Worm (Caenorhabditis elegans) whole organism, young adult: Measurements from ENCODE around the gene dhs-30.

Experiments used
- B0019.2 ChIP-seq: fragments of 200-800 bp; sonication (Bioruptor generic); conservative IDR thresholded peaks from 2 replicates; pipeline ENCODE4 v1.3.6; 2022; ENCODE audit warnings: missing genetic modification reagents, missing genetic modification characterization, missing compliant biosample characterization
- B0336.3 ChIP-seq: fragments of 200-800 bp; sonication (Bioruptor generic); IDR thresholded peaks from 2 replicates; pipeline ENCODE4 v1.3.6; 2022; ENCODE audit warnings: missing genetic modification characterization, missing compliant biosample characterization
- C06A6.2 ChIP-seq: fragments of 200-800 bp; sonication (Bioruptor generic); conservative IDR thresholded peaks from 2 replicates; pipeline ENCODE4 v1.3.6; 2022; ENCODE audit warnings: missing genetic modification characterization, missing compliant biosample characterization
- D2030.7 ChIP-seq: fragments of 200-800 bp; sonication (Bioruptor generic); IDR thresholded peaks from 2 replicates; pipeline ENCODE4 v1.3.6; 2022; ENCODE audit warnings: missing genetic modification reagents, missing genetic modification characterization, missing compliant biosample characterization
- F23B12.7 ChIP-seq: sonication (generic microtip); optimal IDR thresholded peaks from 2 replicates; lab custom pipeline; 2017; ENCODE audit warnings: missing genetic modification characterization, mild to moderate bottlenecking, missing compliant biosample characterization, antibody characterized with exemption, moderate library complexity; ENCODE audit not compliant: insufficient read depth
- K12H6.12 ChIP-seq: fragments of 200-800 bp; sonication (Bioruptor generic); optimal IDR thresholded peaks from 2 replicates; lab custom pipeline; 2018; ENCODE audit warnings: mild to moderate bottlenecking, missing genetic modification characterization, missing compliant biosample characterization
- T07F8.4 ChIP-seq: sonication (generic microtip); optimal IDR thresholded peaks from 2 replicates; lab custom pipeline; 2016; ENCODE audit warnings: mild to moderate bottlenecking, missing genetic modification characterization, moderate library complexity, missing compliant biosample characterization
- Y56A3A.18 ChIP-seq: fragments of 200-800 bp; sonication (Bioruptor generic); IDR thresholded peaks from 2 replicates; pipeline ENCODE4 v1.3.6; 2022; ENCODE audit warnings: missing genetic modification reagents, missing genetic modification characterization, missing compliant biosample characterization
- Y79H2A.3 ChIP-seq: fragments of 200-800 bp; sonication (Bioruptor generic); conservative IDR thresholded peaks from 2 replicates; pipeline ENCODE4 v1.3.6; 2022; ENCODE audit warnings: missing genetic modification reagents, missing genetic modification characterization, missing compliant biosample characterization
- ama-1 ChIP-seq, 3 experiments: fragments of 150-350 bp in 1 of 3; sonication (generic microtip) in 2 of 3; optimal IDR thresholded peaks; 2 replicates each; lab custom pipeline; 2014 to 2018; ENCODE audit warnings: missing biosample characterization in 2 of 3, missing genetic modification characterization in 2 of 3, missing genetic modification reagents in 2 of 3
- aptf-3 ChIP-seq: fragments of 200-800 bp; sonication (Bioruptor generic); IDR thresholded peaks from 2 replicates; pipeline ENCODE4 v1.3.6; 2022; ENCODE audit warnings: missing genetic modification characterization, missing compliant biosample characterization
- cebp-2 ChIP-seq: fragments of 200-800 bp; sonication (Bioruptor generic); IDR thresholded peaks from 2 replicates; pipeline ENCODE4 v1.3.6; 2022; ENCODE audit warnings: missing genetic modification characterization, missing compliant biosample characterization
- ceh-100 ChIP-seq: fragments of 200-800 bp; sonication (Bioruptor generic); IDR thresholded peaks from 2 replicates; pipeline ENCODE4 v1.3.6; 2022; ENCODE audit warnings: missing genetic modification reagents, missing genetic modification characterization, missing compliant biosample characterization
- ceh-79 ChIP-seq: sonication (generic microtip); optimal IDR thresholded peaks from 2 replicates; lab custom pipeline; 2017; ENCODE audit warnings: mild to moderate bottlenecking, missing genetic modification characterization, missing compliant biosample characterization
- dpl-1 ChIP-seq: fragments of 150-350 bp; optimal IDR thresholded peaks from 2 replicates; lab custom pipeline; 2014; ENCODE audit warnings: missing biosample characterization, missing genetic modification reagents, missing genetic modification characterization
- efl-1 ChIP-seq: fragments of 150-350 bp; optimal IDR thresholded peaks from 2 replicates; lab custom pipeline; 2014; ENCODE audit warnings: missing biosample characterization, missing genetic modification reagents, missing genetic modification characterization
- ets-4 ChIP-seq: fragments of 200-800 bp; sonication (Bioruptor generic); optimal IDR thresholded peaks from 2 replicates; lab custom pipeline; 2018; ENCODE audit warnings: mild to moderate bottlenecking, missing genetic modification characterization, missing compliant biosample characterization
- hlh-12 ChIP-seq: sonication (generic microtip); optimal IDR thresholded peaks from 2 replicates; lab custom pipeline; 2016; ENCODE audit warnings: missing genetic modification characterization, missing compliant biosample characterization
- hmg-1.2 ChIP-seq: fragments of 200-800 bp; sonication (Bioruptor generic); IDR thresholded peaks from 2 replicates; pipeline ENCODE4 v1.3.6; 2022; ENCODE audit warnings: missing genetic modification reagents, missing genetic modification characterization, missing compliant biosample characterization
- hsf-1 ChIP-seq: fragments of 200-800 bp; sonication (Bioruptor generic); IDR thresholded peaks from 2 replicates; pipeline ENCODE4 v1.3.6; 2022; ENCODE audit warnings: missing genetic modification reagents, missing genetic modification characterization, missing compliant biosample characterization
- lin-26 ChIP-seq: fragments of 200-800 bp; sonication (Bioruptor generic); IDR thresholded peaks from 2 replicates; pipeline ENCODE4 v1.3.6; 2022; ENCODE audit warnings: missing genetic modification reagents, missing genetic modification characterization, missing compliant biosample characterization
- lin-35 ChIP-seq, 3 experiments: fragments of 150-350 bp in 2 of 3; sonication (generic microtip) in 1 of 3; optimal IDR thresholded peaks; 2 replicates each; lab custom pipeline; 2014 to 2018; ENCODE audit warnings: missing biosample characterization in 3 of 3, missing genetic modification characterization in 3 of 3, missing genetic modification reagents in 3 of 3
- lsl-1 ChIP-seq: fragments of 200-800 bp; sonication (Bioruptor generic); optimal IDR thresholded peaks from 2 replicates; lab custom pipeline; 2018; ENCODE audit warnings: mild to moderate bottlenecking, missing genetic modification characterization, moderate library complexity, missing compliant biosample characterization
- lsy-27 ChIP-seq: sonication (generic microtip); optimal IDR thresholded peaks from 2 replicates; lab custom pipeline; 2017; ENCODE audit warnings: missing genetic modification characterization, mild to moderate bottlenecking, missing compliant biosample characterization, antibody characterized with exemption, missing genotype, borderline replicate concordance; ENCODE audit not compliant: insufficient read depth
- madf-8 ChIP-seq: fragments of 200-800 bp; sonication (Bioruptor generic); conservative IDR thresholded peaks from 2 replicates; pipeline ENCODE4 v1.3.6; 2022; ENCODE audit warnings: missing genetic modification reagents, missing genetic modification characterization, missing compliant biosample characterization
- nfyb-1 ChIP-seq: fragments of 200-800 bp; sonication (Bioruptor generic); IDR thresholded peaks from 2 replicates; pipeline ENCODE4 v1.3.6; 2022; ENCODE audit warnings: missing genetic modification reagents, missing genetic modification characterization, missing compliant biosample characterization
- nhr-27 ChIP-seq: fragments of 200-800 bp; sonication (Bioruptor generic); optimal IDR thresholded peaks from 2 replicates; lab custom pipeline; 2018; ENCODE audit warnings: mild to moderate bottlenecking, missing genetic modification characterization, moderate library complexity, missing compliant biosample characterization
- rec-8 ChIP-seq, 2 experiments: sonication (generic microtip); optimal IDR thresholded peaks; 2 replicates each; lab custom pipeline; 2016; ENCODE audit warnings: mild to moderate bottlenecking in 2 of 2, missing genetic modification characterization in 2 of 2, missing genetic modification reagents in 2 of 2, missing genotype in 2 of 2, missing biosample characterization in 1 of 2, missing compliant biosample characterization in 1 of 2, moderate library complexity in 1 of 2
- repo-1 ChIP-seq: sonication (generic microtip); optimal IDR thresholded peaks from 2 replicates; lab custom pipeline; 2017; ENCODE audit warnings: mild to moderate bottlenecking, missing genetic modification characterization, missing compliant biosample characterization
- snpc-1.1 ChIP-seq: sonication (generic microtip); optimal IDR thresholded peaks from 2 replicates; lab custom pipeline; 2017; ENCODE audit warnings: missing genetic modification characterization, mild to moderate bottlenecking, missing compliant biosample characterization, antibody characterized with exemption, moderate library complexity, missing genotype, missing genetic modification reagents; ENCODE audit not compliant: insufficient read depth
- somi-1 ChIP-seq: fragments of 200-800 bp; sonication (Bioruptor generic); optimal IDR thresholded peaks from 2 replicates; lab custom pipeline; 2018; ENCODE audit warnings: mild to moderate bottlenecking, missing genetic modification characterization, missing compliant biosample characterization
- tbp1 ChIP-seq: fragments of 200-800 bp; sonication (Bioruptor generic); optimal IDR thresholded peaks from 2 replicates; lab custom pipeline; 2018; ENCODE audit warnings: mild to moderate bottlenecking, missing genetic modification characterization, missing compliant biosample characterization
- zfh-2 ChIP-seq: fragments of 200-800 bp; sonication (Bioruptor generic); conservative IDR thresholded peaks from 2 replicates; pipeline ENCODE4 v1.3.6; 2022; ENCODE audit warnings: missing genetic modification reagents, missing genetic modification characterization, missing compliant biosample characterization
- ztf-28 ChIP-seq: fragments of 200-800 bp; sonication (Bioruptor generic); IDR thresholded peaks from 2 replicates; pipeline ENCODE4 v1.3.6; 2022; ENCODE audit warnings: missing genetic modification reagents, missing genetic modification characterization, missing compliant biosample characterization
- ztf-3 ChIP-seq: fragments of 200-800 bp; sonication (Bioruptor generic); optimal IDR thresholded peaks from 2 replicates; lab custom pipeline; 2018; ENCODE audit warnings: mild to moderate bottlenecking, missing genetic modification characterization, missing compliant biosample characterization

dhs-30 gene

DNA sequence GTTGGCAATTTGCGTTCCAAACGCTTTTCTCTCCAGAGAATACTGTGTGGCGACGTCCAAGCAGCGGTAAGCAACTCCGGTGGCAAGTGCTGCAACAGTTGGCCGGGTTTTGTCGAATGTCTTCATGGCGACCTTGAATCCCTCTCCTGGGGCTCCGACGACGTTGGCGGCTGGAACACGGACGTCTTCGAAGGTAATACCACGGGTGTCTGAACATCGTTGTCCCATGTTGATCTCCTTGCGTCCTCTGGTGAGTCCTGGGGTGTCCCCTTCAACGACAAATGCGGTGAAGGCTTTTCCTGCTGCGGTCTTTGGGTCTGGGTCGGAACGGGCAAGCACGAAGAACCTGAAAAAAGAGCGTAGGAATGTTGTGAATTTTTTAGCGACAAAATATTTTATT is 19.9 kb downstream of the dhs-30 start:
- TF ChIP-seq snpc-1.1 (tag; lab: Kevin White, UChicago) (no peak), repo-1 (tag; lab: Kevin White, UChicago) (no peak), zfh-2 (GFP tag; lab: Robert Waterston, UW) (peak; percentile 45; the same call in 1 of the 2 replicates)

DNA sequence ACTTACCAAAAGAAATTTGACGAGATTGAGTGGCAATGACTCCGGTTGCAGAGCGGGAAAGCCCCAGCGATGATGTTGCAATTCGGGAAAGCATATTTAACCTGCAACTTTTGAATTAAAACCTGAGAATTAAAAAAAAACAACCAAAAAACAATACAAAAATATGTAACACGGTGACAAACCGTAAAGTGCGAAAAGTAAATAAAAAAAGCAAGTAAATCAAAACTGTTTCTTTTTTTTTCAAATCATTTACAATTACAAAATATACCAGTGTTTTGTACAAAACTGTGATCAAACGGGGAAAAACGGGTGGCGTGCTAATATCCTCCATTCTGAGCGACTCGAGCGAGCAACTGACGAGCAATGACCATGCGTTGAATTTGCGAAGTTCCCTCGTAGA is 20.8 kb downstream of the dhs-30 start, which contains the start of gene acdh-10:
TSS of gene acdh-10 (minus strand) at position 101 of the 400 bp plus-strand sequence.
- TF ChIP-seq lsl-1 (GFP tag; lab: Kevin White, UChicago) (no peak), B0019.2 (GFP tag; lab: Robert Waterston, UW) (no peak), efl-1 (GFP tag; lab: Kevin White, UChicago) (no peak), nfyb-1 (GFP tag; lab: Robert Waterston, UW) (no peak), somi-1 (no peak), zfh-2 (GFP tag; lab: Robert Waterston, UW) (no peak), repo-1 (tag; lab: Kevin White, UChicago) (no peak), hsf-1 (GFP tag; lab: Robert Waterston, UW) (no peak), ceh-79 (tag; lab: Kevin White, UChicago) (no peak), dpl-1 (GFP tag; lab: Kevin White, UChicago) (no peak), lin-26 (no peak), lin-35 (GFP tag; optimal IDR thresholded peaks at IDR 0.05; lab: Kevin White, UChicago) (no peak), ama-1 (optimal IDR thresholded peaks at IDR 0.05; lab: Kevin White, UChicago) (no peak), ama-1 (GFP tag; optimal IDR thresholded peaks at IDR 0.05; lab: Kevin White, UChicago) (no peak), T07F8.4 (tag; lab: Kevin White, UChicago) (no peak), Y79H2A.3 (GFP tag; lab: Robert Waterston, UW) (no peak), Y56A3A.18 (GFP tag; lab: Robert Waterston, UW) (no peak)
- TF ChIP-seq, all 124 proteins: peak for 0

DNA sequence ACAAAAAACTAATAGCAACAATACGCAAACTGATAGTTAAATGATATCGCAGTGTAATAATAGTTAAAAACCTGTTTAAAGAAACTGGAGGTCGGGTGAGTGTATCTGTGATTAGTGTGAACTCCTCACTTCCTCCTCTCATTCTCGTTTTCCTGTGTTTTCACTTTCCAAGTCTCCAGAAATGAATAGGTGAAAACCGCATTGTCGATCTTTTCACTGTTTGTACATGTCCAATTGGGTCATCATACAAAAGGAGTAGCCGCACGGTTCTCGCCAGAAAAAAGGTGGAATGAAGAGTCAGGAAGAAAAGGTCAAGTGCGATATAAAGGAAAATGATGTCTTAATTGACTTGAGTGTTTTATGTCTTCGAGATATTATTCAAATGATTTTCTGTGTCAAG is 24.1 kb downstream of the dhs-30 start:
- no peak for TF ChIP-seq hlh-12 (tag; lab: Kevin White, UChicago)
- TF ChIP-seq lsy-27 (tag; lab: Kevin White, UChicago) = no peak
- TF ChIP-seq C06A6.2 (GFP tag; lab: Robert Waterston, UW) = no peak
- no peak for TF ChIP-seq cebp-2 (GFP tag; lab: Robert Waterston, UW)
- TF ChIP-seq madf-8 (GFP tag; lab: Robert Waterston, UW) = no peak
- TF ChIP-seq D2030.7 (GFP tag; lab: Robert Waterston, UW) = no peak
- no peak for TF ChIP-seq nhr-27 (tag; lab: Kevin White, UChicago)
- TF ChIP-seq F23B12.7 (tag; lab: Kevin White, UChicago) = no peak
- no peak for TF ChIP-seq snpc-1.1 (tag; lab: Kevin White, UChicago)
- TF ChIP-seq ztf-3 (GFP tag; lab: Kevin White, UChicago) = no peak
- no peak for TF ChIP-seq K12H6.12 (tag; lab: Kevin White, UChicago)
- no peak for TF ChIP-seq hmg-1.2
- no peak for TF ChIP-seq tbp1 (GFP tag; lab: Kevin White, UChicago)
- no peak for TF ChIP-seq rec-8 (tag; optimal IDR thresholded peaks at IDR 0.05; lab: Kevin White, UChicago)
- no peak for TF ChIP-seq B0336.3 (GFP tag; lab: Robert Waterston, UW)
- no peak for TF ChIP-seq ets-4 (GFP tag; lab: Kevin White, UChicago)
- TF ChIP-seq aptf-3 (GFP tag; lab: Robert Waterston, UW) = no peak
- TF ChIP-seq zfh-2 (GFP tag; lab: Robert Waterston, UW) = no peak
- TF ChIP-seq ztf-28 (GFP tag; lab: Robert Waterston, UW) = no peak
- no peak for TF ChIP-seq ceh-100 (GFP tag; lab: Robert Waterston, UW)
- TF ChIP-seq, all 124 proteins: peak for 0
